Worm (Caenorhabditis elegans) whole organism, L1 larva: ENCODE data around the gene EGAP1.5.

Experiments used
- C04F5.9 ChIP-seq: sonication (generic microtip); optimal IDR thresholded peaks from 2 replicates; lab custom pipeline; 2016; ENCODE audit warnings: missing genetic modification characterization, missing compliant biosample characterization
- F16B12.6 ChIP-seq: fragments of 150-350 bp; optimal IDR thresholded peaks from 2 replicates; lab custom pipeline; 2014; ENCODE audit warnings: missing biosample characterization, missing genetic modification characterization
- Y116A8C.19 ChIP-seq: sonication (generic microtip); optimal IDR thresholded peaks from 2 replicates; lab custom pipeline; 2016; ENCODE audit warnings: missing compliant biosample characterization, missing genetic modification characterization, borderline replicate concordance
- aha-1 ChIP-seq: fragments of 150-350 bp; optimal IDR thresholded peaks from 2 replicates; lab custom pipeline; 2014; ENCODE audit warnings: missing biosample characterization, missing genetic modification characterization
- alr-1 ChIP-seq: fragments of 200-800 bp; sonication (Bioruptor generic); optimal IDR thresholded peaks from 2 replicates; lab custom pipeline; 2018; ENCODE audit warnings: borderline replicate concordance, mild to moderate bottlenecking, missing genetic modification characterization, missing compliant biosample characterization
- aly-2 ChIP-seq: fragments of 150-350 bp; optimal IDR thresholded peaks from 2 replicates; lab custom pipeline; 2014; ENCODE audit warnings: missing biosample characterization, missing genetic modification characterization
- blmp-1 ChIP-seq: fragments of 150-350 bp; optimal IDR thresholded peaks from 2 replicates; lab custom pipeline; 2014; ENCODE audit warnings: missing biosample characterization, missing genetic modification characterization
- ceh-8 ChIP-seq: fragments of 200-800 bp; sonication (Bioruptor generic); optimal IDR thresholded peaks from 2 replicates; lab custom pipeline; 2018; ENCODE audit warnings: mild to moderate bottlenecking, missing genetic modification characterization, moderate library complexity, missing compliant biosample characterization
- ceh-82 ChIP-seq, 3 experiments: fragments of 150-350 bp in 1 of 3; sonication (generic microtip) in 2 of 3; optimal IDR thresholded peaks; 2 replicates each; lab custom pipeline; 2014 to 2017; ENCODE audit warnings: missing biosample characterization in 3 of 3, missing genetic modification characterization in 3 of 3
- ceh-88 ChIP-seq: fragments of 200-800 bp; sonication (Bioruptor generic); IDR thresholded peaks from 2 replicates; pipeline ENCODE4 v1.3.6; 2022; ENCODE audit warnings: missing genetic modification characterization, missing compliant biosample characterization
- ceh-90 ChIP-seq: sonication (generic microtip); optimal IDR thresholded peaks from 2 replicates; lab custom pipeline; 2016; ENCODE audit warnings: missing genetic modification characterization, missing compliant biosample characterization
- ces-1 ChIP-seq: fragments of 150-350 bp; optimal IDR thresholded peaks from 2 replicates; lab custom pipeline; 2014; ENCODE audit warnings: missing biosample characterization, missing genetic modification reagents, missing genetic modification characterization
- dpl-1 ChIP-seq, 3 experiments: fragments of 150-350 bp in 2 of 3; sonication (generic microtip) in 1 of 3; optimal IDR thresholded peaks; 2 replicates each; lab custom pipeline; 2014 to 2017; ENCODE audit warnings: missing biosample characterization in 3 of 3, missing genetic modification characterization in 3 of 3, missing genetic modification reagents in 3 of 3
- efl-1 ChIP-seq, 4 experiments: fragments of 150-350 bp; optimal IDR thresholded peaks in 3 of 4; peaks in 1 of 4; 1 replicate in 1 of 4; 2 replicates in 3 of 4; lab custom pipeline; 2014; ENCODE audit warnings: missing biosample characterization in 2 of 4, missing genetic modification characterization in 2 of 4, missing genetic modification reagents in 2 of 4
- egl-27 ChIP-seq, 2 experiments: fragments of 150-350 bp in 1 of 2; sonication (generic microtip); optimal IDR thresholded peaks; 3 replicates each; lab custom pipeline; 2017 to 2018; ENCODE audit warnings: missing biosample characterization in 2 of 2, missing genetic modification characterization in 2 of 2, missing genetic modification reagents in 2 of 2
- elt-2 ChIP-seq: sonication (generic microtip); optimal IDR thresholded peaks from 2 replicates; lab custom pipeline; 2016; ENCODE audit warnings: missing genetic modification characterization, mild to moderate bottlenecking, inconsistent platforms, missing compliant biosample characterization, missing genetic modification reagents
- elt-3 ChIP-seq, 6 experiments: fragments of 150-350 bp in 1 of 6; sonication (generic microtip); optimal IDR thresholded peaks; 2 replicates each; lab custom pipeline; 2017 to 2018; ENCODE audit warnings: missing biosample characterization in 6 of 6, missing genetic modification characterization in 6 of 6, inconsistent platforms in 1 of 6
- hpl-2 ChIP-seq: fragments of 150-350 bp; optimal IDR thresholded peaks from 2 replicates; lab custom pipeline; 2014; ENCODE audit warnings: missing biosample characterization, missing genetic modification reagents, missing genetic modification characterization
- lin-14 ChIP-seq: fragments of 200-800 bp; sonication (Bioruptor generic); optimal IDR thresholded peaks from 2 replicates; lab custom pipeline; 2018; ENCODE audit warnings: mild to moderate bottlenecking, missing genetic modification characterization, moderate library complexity, missing compliant biosample characterization
- lin-35 ChIP-seq, 2 experiments: fragments of 150-350 bp; optimal IDR thresholded peaks; 2 replicates each; lab custom pipeline; 2014; ENCODE audit warnings: missing biosample characterization in 2 of 2, missing genetic modification characterization in 2 of 2, missing genetic modification reagents in 2 of 2
- lin-39 ChIP-seq: fragments of 150-350 bp; optimal IDR thresholded peaks from 2 replicates; lab custom pipeline; 2014; ENCODE audit warnings: missing biosample characterization, missing genetic modification reagents, missing genetic modification characterization
- lir-3 ChIP-seq: sonication (generic microtip); optimal IDR thresholded peaks from 2 replicates; lab custom pipeline; 2016; ENCODE audit warnings: mild to moderate bottlenecking, missing genetic modification characterization, moderate library complexity, missing compliant biosample characterization; ENCODE audit not compliant: poor library complexity
- lsy-2 ChIP-seq, 2 experiments: fragments of 150-350 bp; optimal IDR thresholded peaks; 2 replicates each; lab custom pipeline; 2014; ENCODE audit warnings: missing biosample characterization in 2 of 2, missing genetic modification characterization in 2 of 2
- mab-9 ChIP-seq: fragments of 200-800 bp; sonication (Bioruptor generic); IDR thresholded peaks from 2 replicates; pipeline ENCODE4 v1.3.6; 2022; ENCODE audit warnings: missing genetic modification reagents, missing genetic modification characterization, missing compliant biosample characterization
- mdl-1 ChIP-seq, 2 experiments: fragments of 150-350 bp; optimal IDR thresholded peaks; 2 replicates each; lab custom pipeline; 2014 to 2017; ENCODE audit warnings: missing biosample characterization in 2 of 2, missing genetic modification characterization in 2 of 2, inconsistent platforms in 1 of 2
- nhr-11 ChIP-seq: fragments of 150-350 bp; optimal IDR thresholded peaks from 2 replicates; lab custom pipeline; 2014; ENCODE audit warnings: missing biosample characterization, missing genetic modification characterization
- nhr-19 ChIP-seq: fragments of 200-800 bp; sonication (Bioruptor generic); conservative IDR thresholded peaks from 2 replicates; pipeline ENCODE4 v1.3.6; 2022; ENCODE audit warnings: missing genetic modification characterization, missing compliant biosample characterization
- nhr-237 ChIP-seq: fragments of 150-350 bp; optimal IDR thresholded peaks from 2 replicates; lab custom pipeline; 2014; ENCODE audit warnings: missing biosample characterization, missing genetic modification characterization
- nhr-47 ChIP-seq: sonication (generic microtip); optimal IDR thresholded peaks from 2 replicates; lab custom pipeline; 2016; ENCODE audit warnings: mild to moderate bottlenecking, missing genetic modification characterization, moderate library complexity, missing compliant biosample characterization
- nhr-71 ChIP-seq: sonication (generic microtip); optimal IDR thresholded peaks from 2 replicates; lab custom pipeline; 2016; ENCODE audit warnings: mild to moderate bottlenecking, missing genetic modification characterization, moderate library complexity, missing compliant biosample characterization
- nhr-76 ChIP-seq: sonication (generic microtip); optimal IDR thresholded peaks from 2 replicates; lab custom pipeline; 2017; ENCODE audit warnings: missing biosample characterization, missing genetic modification characterization
- nhr-90 ChIP-seq: sonication (generic microtip); optimal IDR thresholded peaks from 2 replicates; lab custom pipeline; 2016; ENCODE audit warnings: mild to moderate bottlenecking, missing genetic modification characterization, missing compliant biosample characterization; ENCODE audit not compliant: poor library complexity
- pax-3 ChIP-seq: fragments of 200-800 bp; sonication (Bioruptor generic); optimal IDR thresholded peaks from 2 replicates; lab custom pipeline; 2018; ENCODE audit warnings: mild to moderate bottlenecking, missing genetic modification characterization, moderate library complexity, missing compliant biosample characterization
- rnt-1 ChIP-seq: sonication (generic microtip); optimal IDR thresholded peaks from 2 replicates; lab custom pipeline; 2016; ENCODE audit warnings: mild to moderate bottlenecking, missing genetic modification characterization, moderate library complexity, missing compliant biosample characterization
- snu-23 ChIP-seq: sonication (generic microtip); optimal IDR thresholded peaks from 2 replicates; lab custom pipeline; 2016; ENCODE audit warnings: missing genetic modification characterization, missing compliant biosample characterization
- sox-4 ChIP-seq: sonication (generic microtip); optimal IDR thresholded peaks from 2 replicates; lab custom pipeline; 2016; ENCODE audit warnings: missing genetic modification characterization, missing compliant biosample characterization
- sptf-1 ChIP-seq: fragments of 150-350 bp; optimal IDR thresholded peaks from 2 replicates; lab custom pipeline; 2014; ENCODE audit warnings: missing biosample characterization, missing genetic modification characterization
- swsn-7 ChIP-seq: sonication (generic microtip); optimal IDR thresholded peaks from 2 replicates; lab custom pipeline; 2016; ENCODE audit warnings: missing genetic modification characterization, missing compliant biosample characterization
- tbx-2 ChIP-seq: sonication (generic microtip); optimal IDR thresholded peaks from 2 replicates; lab custom pipeline; 2016; ENCODE audit warnings: missing genetic modification characterization, missing compliant biosample characterization
- unc-130 ChIP-seq: fragments of 150-350 bp; optimal IDR thresholded peaks from 2 replicates; lab custom pipeline; 2017; ENCODE audit warnings: missing biosample characterization, missing genetic modification characterization, inconsistent platforms
- unc-62 ChIP-seq: fragments of 150-350 bp; optimal IDR thresholded peaks from 2 replicates; lab custom pipeline; 2014; ENCODE audit warnings: missing biosample characterization, missing genetic modification reagents, missing genetic modification characterization
- zip-4 ChIP-seq: fragments of 200-800 bp; sonication (Bioruptor generic); optimal IDR thresholded peaks from 2 replicates; lab custom pipeline; 2018; ENCODE audit warnings: mild to moderate bottlenecking, missing genetic modification characterization, moderate library complexity, missing compliant biosample characterization
- ztf-4 ChIP-seq: fragments of 150-350 bp; optimal IDR thresholded peaks from 2 replicates; lab custom pipeline; 2014; ENCODE audit warnings: missing biosample characterization, missing genetic modification characterization

EGAP1.5 gene

DNA sequence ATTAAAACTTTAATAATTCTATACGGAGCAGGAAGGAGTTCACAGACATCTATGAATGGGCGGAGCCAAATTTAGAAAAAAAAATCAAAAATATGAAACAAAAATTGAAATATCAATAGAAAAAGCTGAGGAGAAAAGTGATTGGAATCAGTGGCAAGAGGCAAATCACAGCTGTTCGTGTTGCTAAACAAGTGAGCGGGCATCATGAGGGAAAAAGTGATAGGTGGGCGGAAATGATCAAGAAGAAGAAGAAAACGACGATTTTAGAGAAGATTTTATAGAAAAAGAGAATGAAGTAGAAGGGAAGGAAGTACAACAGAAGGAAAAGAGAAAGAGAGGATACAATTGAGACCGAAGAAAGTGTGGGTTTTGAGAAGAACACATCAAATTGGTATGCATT lies 32.9 kb upstream of the EGAP1.5 start:
- TF ChIP-seq unc-130 (tag; lab: Kevin White, UChicago) (peak; percentile 27), lin-14 (GFP tag; lab: Kevin White, UChicago) (peak; percentile 74), elt-2 (tag; lab: Kevin White, UChicago) (no peak), snu-23 (GFP tag; lab: Kevin White, UChicago) (peak; percentile 18), blmp-1 (tag; lab: Kevin White, UChicago) (peak; percentile 64), ceh-90 (tag; lab: Kevin White, UChicago) (no peak), nhr-71 (tag; lab: Kevin White, UChicago) (peak; percentile 30), efl-1 (optimal IDR thresholded peaks at IDR 0.05; lab: Kevin White, UChicago) (peak in 1 of 2 experiments; percentile 2), efl-1 (GFP tag; optimal IDR thresholded peaks at IDR 0.05 in 1 of 2; lab: Kevin White, UChicago) (no peak), lsy-2 (tag; optimal IDR thresholded peaks at IDR 0.05; lab: Kevin White, UChicago) (peak in 1 of 2 experiments; percentile 7), rnt-1 (peak; percentile 37)
- TF ChIP-seq, all 84 proteins: peak for 8

DNA sequence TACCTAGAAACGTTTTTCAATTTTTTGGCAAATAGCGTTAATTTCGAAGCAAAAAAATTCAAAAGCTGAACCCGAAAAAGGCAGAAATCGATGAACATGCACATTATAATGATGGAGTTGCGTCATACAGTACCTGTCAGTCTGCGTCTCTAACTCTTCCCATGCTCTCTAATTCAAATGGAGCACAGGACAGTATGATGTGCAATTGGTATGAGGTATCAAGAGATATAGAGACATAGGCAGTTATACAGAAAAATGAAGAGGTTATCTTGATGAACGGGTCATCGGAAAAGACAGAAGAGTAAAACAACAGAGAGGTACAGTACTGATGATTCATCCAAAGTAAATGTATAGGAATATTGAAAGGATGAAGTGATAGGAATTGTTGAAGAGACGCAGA lies 30.8 kb upstream of the EGAP1.5 start:
- TF ChIP-seq elt-3 (tag; optimal IDR thresholded peaks at IDR 0.05; lab: Kevin White, UChicago), result no peak
- TF ChIP-seq Y116A8C.19 (tag; lab: Kevin White, UChicago), result no peak
- no peak for TF ChIP-seq efl-1 (optimal IDR thresholded peaks at IDR 0.05; lab: Kevin White, UChicago)
- peak in 1 of 2 experiments; percentile 87 for TF ChIP-seq efl-1 (GFP tag; optimal IDR thresholded peaks at IDR 0.05 in 1 of 2; lab: Kevin White, UChicago)
- TF ChIP-seq ces-1 (GFP tag; lab: Kevin White, UChicago), result no peak
- no peak for TF ChIP-seq nhr-76 (tag; lab: Kevin White, UChicago)
- TF ChIP-seq ceh-88 (GFP tag; lab: Robert Waterston, UW), result no peak

DNA sequence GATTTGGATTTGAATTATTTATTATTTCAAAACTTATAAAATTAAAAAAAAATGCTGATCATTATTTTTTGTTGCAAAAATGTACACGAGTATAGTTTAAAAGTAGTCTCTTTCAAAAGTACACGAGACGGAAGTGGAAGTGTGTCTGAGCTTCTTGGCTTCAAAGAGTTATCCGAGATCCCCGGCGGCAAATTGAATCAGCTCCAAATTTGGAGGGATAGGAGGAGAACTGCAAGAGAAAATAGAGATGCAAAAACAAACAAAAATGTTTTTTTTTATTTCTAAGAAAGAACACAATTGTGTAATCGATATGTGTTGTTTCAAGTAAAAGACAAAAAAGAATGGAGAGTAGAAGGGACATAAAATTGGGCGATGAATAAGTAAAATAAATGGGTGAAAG lies 29.0 kb upstream of the EGAP1.5 start:
- peak; percentile 54 for TF ChIP-seq lin-14 (GFP tag; lab: Kevin White, UChicago)
- no peak for TF ChIP-seq sptf-1 (tag; lab: Kevin White, UChicago)

DNA sequence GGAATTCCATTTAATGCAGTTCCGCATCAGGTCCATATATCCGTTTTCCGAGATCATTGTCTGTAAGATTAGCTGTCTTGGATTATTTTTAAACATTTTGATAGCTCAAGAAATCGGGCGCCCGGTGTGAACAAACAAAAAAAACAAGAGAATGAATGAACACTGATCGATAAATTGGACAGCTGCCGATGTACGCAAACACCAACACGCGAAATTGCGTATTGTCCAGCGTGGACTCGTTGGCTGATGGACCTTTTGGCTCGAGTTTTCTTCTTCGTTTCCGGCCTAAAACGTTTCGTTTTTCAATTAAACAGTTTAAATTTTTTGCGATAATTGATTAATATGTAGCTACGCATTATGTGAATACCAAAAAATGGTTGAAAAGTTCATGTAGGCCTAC lies 25.5 kb upstream of the EGAP1.5 start, which contains the start of gene dpff-1:
Gene dpff-1 (minus strand): TSS at position 288 of the 400 bp plus-strand sequence.
- TF ChIP-seq nhr-237 (no peak), dpl-1 (GFP tag; optimal IDR thresholded peaks at IDR 0.05; lab: Kevin White, UChicago) (peak; percentile 25 to 52 (median 37)), lin-14 (GFP tag; lab: Kevin White, UChicago) (peak; percentile 43), swsn-7 (tag; lab: Kevin White, UChicago) (no peak), F16B12.6 (tag; lab: Kevin White, UChicago) (peak; percentile 89), ceh-8 (GFP tag; lab: Kevin White, UChicago) (no peak), aly-2 (tag; lab: Kevin White, UChicago) (no peak), ztf-4 (no peak), elt-3 (tag; optimal IDR thresholded peaks at IDR 0.05; lab: Kevin White, UChicago) (no peak), lin-39 (tag; lab: Kevin White, UChicago) (no peak), C04F5.9 (tag; lab: Kevin White, UChicago) (no peak), lin-35 (GFP tag; optimal IDR thresholded peaks at IDR 0.05; lab: Kevin White, UChicago) (peak; percentile 36 to 54), aha-1 (no peak), ceh-82 (tag; optimal IDR thresholded peaks at IDR 0.05; lab: Kevin White, UChicago) (no peak), mdl-1 (tag; optimal IDR thresholded peaks at IDR 0.05; lab: Kevin White, UChicago) (no peak), nhr-47 (tag; lab: Kevin White, UChicago) (peak; percentile 7), nhr-71 (tag; lab: Kevin White, UChicago) (peak; percentile 38), elt-2 (tag; lab: Kevin White, UChicago) (no peak), lir-3 (no peak), egl-27 (tag; optimal IDR thresholded peaks at IDR 0.05; lab: Kevin White, UChicago) (no peak), sox-4 (tag; lab: Kevin White, UChicago) (no peak), tbx-2 (tag; lab: Kevin White, UChicago) (no peak), snu-23 (GFP tag; lab: Kevin White, UChicago) (peak; percentile 35), pax-3 (tag; lab: Kevin White, UChicago) (no peak), nhr-90 (no peak), alr-1 (tag; lab: Kevin White, UChicago) (no peak), nhr-11 (tag; lab: Kevin White, UChicago) (no peak), rnt-1 (peak; percentile 50), nhr-19 (GFP tag; lab: Robert Waterston, UW) (no peak), unc-62 (GFP tag; lab: Kevin White, UChicago) (no peak), hpl-2 (GFP tag; lab: Kevin White, UChicago) (no peak), lsy-2 (tag; optimal IDR thresholded peaks at IDR 0.05; lab: Kevin White, UChicago) (peak; percentile 22 to 42), ceh-90 (tag; lab: Kevin White, UChicago) (no peak), mab-9 (GFP tag; lab: Robert Waterston, UW) (no peak), zip-4 (GFP tag; lab: Kevin White, UChicago) (no peak)
